Fruit fly (Drosophila melanogaster) whole organism, wandering third instar larva: ENCODE data around the gene CG7611.

Experiments used
- Dfd ChIP-seq: fragments of >200 bp; optimal IDR thresholded peaks from 2 replicates; lab custom pipeline; 2017; ENCODE audit warnings: missing biosample characterization, missing genetic modification characterization
- Hr83 ChIP-seq: fragments of 200-300 bp; sonication (Bioruptor generic); optimal IDR thresholded peaks from 2 replicates; lab custom pipeline; 2016; ENCODE audit warnings: missing biosample characterization, mild to moderate bottlenecking, missing genetic modification characterization, moderate library complexity; ENCODE audit not compliant: poor library complexity, severe bottlenecking
- Myc ChIP-seq: fragments of >200 bp; optimal IDR thresholded peaks from 2 replicates; lab custom pipeline; 2017
- br ChIP-seq: fragments of 200-800 bp; sonication (Bioruptor generic); optimal IDR thresholded peaks from 2 replicates; lab custom pipeline; 2016; ENCODE audit warnings: missing biosample characterization, missing genetic modification characterization
- brk ChIP-seq: fragments of 200-800 bp; sonication (Bioruptor generic); optimal IDR thresholded peaks from 2 replicates; lab custom pipeline; 2016; ENCODE audit warnings: missing biosample characterization, mild to moderate bottlenecking, missing genetic modification characterization
- lola ChIP-seq: fragments of >200 bp; optimal IDR thresholded peaks from 2 replicates; lab custom pipeline; 2017; ENCODE audit warnings: missing biosample characterization, missing genetic modification characterization

dm6 chr3L:21479636-21480035 lies 43.4 kb upstream of the CG7611 start:
- no peak for TF ChIP-seq Myc (lab: Kevin White, UChicago)
- no peak for TF ChIP-seq lola (GFP tag; lab: Kevin White, UChicago)
- TF ChIP-seq Dfd (GFP tag; lab: Kevin White, UChicago), result no peak
- peak; percentile 38 for TF ChIP-seq br (GFP tag; lab: Kevin White, UChicago)
- TF ChIP-seq brk (GFP tag; lab: Kevin White, UChicago), result no peak
- TF ChIP-seq Hr83 (GFP tag; lab: Kevin White, UChicago), result peak; percentile 54
